Worm (Caenorhabditis elegans): ENCODE results near the gene ndx-3.

Gene ndx-3

DNA sequence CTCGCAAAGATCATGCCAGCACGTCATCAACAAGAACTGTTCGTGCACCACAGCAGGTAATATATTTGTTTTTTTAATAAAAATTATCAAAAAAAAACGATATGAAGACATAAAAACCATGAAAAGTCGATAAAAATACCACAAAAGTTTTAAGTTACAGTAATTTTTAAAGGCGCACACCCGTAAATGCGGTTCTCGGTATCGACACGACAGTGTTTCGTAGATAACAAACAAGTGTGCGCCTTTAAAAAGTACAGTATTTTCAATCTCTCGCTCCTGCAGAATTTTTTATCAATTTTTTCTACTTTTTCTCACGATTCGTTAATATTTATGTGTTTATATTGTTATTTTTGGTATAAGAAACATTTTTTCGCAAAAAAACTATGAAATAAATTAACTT, 48.1 kb upstream of the ndx-3 start:
- TF ChIP-seq ahr-1 (tag; optimal IDR thresholded peaks at IDR 0.05) (no peak), hlh-6 (tag; optimal IDR thresholded peaks at IDR 0.05) (no peak), ceh-9 (tag; optimal IDR thresholded peaks at IDR 0.05) (no peak), K09A11.1 (tag; optimal IDR thresholded peaks at IDR 0.05; ENCODE audit: insufficient read depth) (no peak), ceh-2 (tag; optimal IDR thresholded peaks at IDR 0.05) (no peak), sox-2 (GFP tag; IDR thresholded peaks at IDR 0.05) (no peak), ceh-34 (tag; optimal IDR thresholded peaks at IDR 0.05) (no peak), ceh-24 (tag; optimal IDR thresholded peaks at IDR 0.05) (no peak), che-1 (tag; optimal IDR thresholded peaks at IDR 0.05) (no peak), ets-4 (tag; optimal IDR thresholded peaks at IDR 0.05) (no peak), unc-55 (GFP tag; optimal IDR thresholded peaks at IDR 0.05) (no peak), Y22D7AL.16 (tag; optimal IDR thresholded peaks at IDR 0.05) (no peak), elt-4 (tag; optimal IDR thresholded peaks at IDR 0.05) (no peak), sdc-2 (tag; optimal IDR thresholded peaks at IDR 0.05) (no peak), tbx-7 (tag; optimal IDR thresholded peaks at IDR 0.05) (no peak), C08G9.2 (tag; optimal IDR thresholded peaks at IDR 0.05) (no peak)

ce11 chrII:4905883-4906282, 47.5 kb upstream of the ndx-3 start:
- TF ChIP-seq nhr-232 (tag; optimal IDR thresholded peaks at IDR 0.05), result no peak
- TF ChIP-seq ceh-31 (tag; optimal IDR thresholded peaks at IDR 0.05), result no peak
- TF ChIP-seq ref-2 (tag; optimal IDR thresholded peaks at IDR 0.05), result no peak

DNA sequence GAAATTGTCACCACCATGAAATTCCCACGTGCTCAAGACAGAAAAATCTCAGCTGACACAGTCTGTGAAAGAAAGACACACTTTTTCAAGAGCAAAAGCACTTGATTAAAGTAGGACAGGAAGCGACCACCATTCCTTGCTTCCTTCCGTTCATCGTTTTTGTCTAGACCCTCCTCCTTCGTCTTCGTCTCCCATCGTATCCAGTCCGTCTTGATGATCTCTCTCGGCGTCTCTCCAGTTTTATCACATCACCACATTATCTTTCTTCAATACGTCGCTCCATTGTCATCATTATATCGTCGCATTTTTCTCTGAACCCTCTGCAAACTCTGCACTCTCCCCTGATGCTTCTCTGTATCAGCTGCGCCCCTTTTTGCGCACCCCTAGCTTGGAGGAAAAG, 45.2 kb upstream of the ndx-3 start:
- TF ChIP-seq lim-6 (tag; optimal IDR thresholded peaks at IDR 0.05), result no peak
- peak; percentile 38 for TF ChIP-seq unc-42 (tag; optimal IDR thresholded peaks at IDR 0.05)
- no peak for TF ChIP-seq ceh-14 (tag; optimal IDR thresholded peaks at IDR 0.05)
- TF ChIP-seq elt-2 (tag; optimal IDR thresholded peaks at IDR 0.05), result peak; percentile 22
- peak; percentile 19 for TF ChIP-seq ceh-22 (tag; optimal IDR thresholded peaks at IDR 0.05)
- no peak for TF ChIP-seq hlh-13 (GFP tag; optimal IDR thresholded peaks at IDR 0.05)
- no peak for TF ChIP-seq T23F11.4 (GFP tag; optimal IDR thresholded peaks at IDR 0.05)
- TF ChIP-seq unc-55 (GFP tag; optimal IDR thresholded peaks at IDR 0.05), result peak; percentile 48
- TF ChIP-seq mec-3 (tag; optimal IDR thresholded peaks at IDR 0.05; ENCODE audit: borderline replicate concordance), result no peak

- TF ChIP-seq pqm-1 (tag; optimal IDR thresholded peaks at IDR 0.05), result no peak
- no peak for TF ChIP-seq pros-1 (tag; optimal IDR thresholded peaks at IDR 0.05)
- no peak for TF ChIP-seq gmeb-2 (tag; optimal IDR thresholded peaks at IDR 0.05)
- no peak for TF ChIP-seq ama-1 (optimal IDR thresholded peaks at IDR 0.05)
- no peak for TF ChIP-seq K09A11.1 (tag; optimal IDR thresholded peaks at IDR 0.05; ENCODE audit: insufficient read depth)
- no peak for TF ChIP-seq K02D7.2 (tag; optimal IDR thresholded peaks at IDR 0.05)
- no peak for TF ChIP-seq Y22D7AL.16 (tag; optimal IDR thresholded peaks at IDR 0.05)
- no peak for TF ChIP-seq che-1 (tag; optimal IDR thresholded peaks at IDR 0.05)
- no peak for TF ChIP-seq unc-42 (tag; optimal IDR thresholded peaks at IDR 0.05)
- TF ChIP-seq ceh-14 (tag; optimal IDR thresholded peaks at IDR 0.05), result no peak
- no peak for TF ChIP-seq ceh-48 (tag; optimal IDR thresholded peaks at IDR 0.05)
- no peak for TF ChIP-seq fkh-10 (GFP tag; optimal IDR thresholded peaks at IDR 0.05)
- no peak for TF ChIP-seq hlh-15 (tag; optimal IDR thresholded peaks at IDR 0.05)
- no peak for TF ChIP-seq pag-3 (tag; optimal IDR thresholded peaks at IDR 0.05; ENCODE audit: borderline replicate concordance)
- TF ChIP-seq pha-2 (tag; optimal IDR thresholded peaks at IDR 0.05), result no peak
- TF ChIP-seq tbx-7 (tag; optimal IDR thresholded peaks at IDR 0.05), result no peak
- no peak for TF ChIP-seq elt-2 (tag; optimal IDR thresholded peaks at IDR 0.05)
- TF ChIP-seq ceh-22 (tag; optimal IDR thresholded peaks at IDR 0.05), result no peak
- no peak for TF ChIP-seq ahr-1 (tag; optimal IDR thresholded peaks at IDR 0.05)
- TF ChIP-seq F13H6.1 (tag; optimal IDR thresholded peaks at IDR 0.05), result no peak
Measured at ce11 chrII:4914214-4914613, 39.2 kb upstream of the ndx-3 start, which contains the start of gene R05F9.11. Gene R05F9.11, minus strand, starts transcription at chrII:4914218.

Data from whole organism, late embryonic.